Worm (Caenorhabditis elegans): ENCODE data around the gene sas-6.

ce11 chrIV:13834394-13835129, 46.0 kb upstream of the sas-6 start:
- TF ChIP-seq egl-27 (tag; optimal IDR thresholded peaks at IDR 0.05), result no peak
- TF ChIP-seq rbr-2 (tag; optimal IDR thresholded peaks at IDR 0.05), result no peak
- TF ChIP-seq skn-1 (tag; optimal IDR thresholded peaks at IDR 0.05), result no peak
- no peak for TF ChIP-seq spr-1 (tag; optimal IDR thresholded peaks at IDR 0.05)
- no peak for TF ChIP-seq fos-1 (tag; optimal IDR thresholded peaks at IDR 0.05)
- no peak for TF ChIP-seq nhr-28 (tag; optimal IDR thresholded peaks at IDR 0.05)
- no peak for TF ChIP-seq ama-1 (optimal IDR thresholded peaks at IDR 0.05)
- no peak for TF ChIP-seq nhr-48 (tag; optimal IDR thresholded peaks at IDR 0.05)
- TF ChIP-seq ZK337.2 (GFP tag; IDR thresholded peaks at IDR 0.05), result no peak
